Fruit fly (Drosophila melanogaster) whole organism, embryonic: Measurements from ENCODE around the gene VhaAC45RP.

Source experiments
- Atf3 ChIP-seq: fragments of 200-800 bp; sonication (Bioruptor generic); optimal IDR thresholded peaks from 3 replicates; lab custom pipeline; 2016; ENCODE audit warnings: missing biosample characterization, missing genetic modification characterization
- Bteb2 ChIP-seq: fragments of 200-800 bp; sonication (Bioruptor generic); optimal IDR thresholded peaks from 2 replicates; lab custom pipeline; 2016; ENCODE audit warnings: missing biosample characterization, missing genetic modification characterization
- C15 ChIP-seq: fragments of 200-800 bp; sonication (Bioruptor generic); IDR thresholded peaks from 3 replicates; pipeline ENCODE4 v1.3.6; 2022; ENCODE audit warnings: missing biosample characterization, missing genetic modification characterization
- CG10654 ChIP-seq: fragments of 200-800 bp; sonication (Bioruptor generic); optimal IDR thresholded peaks from 2 replicates; lab custom pipeline; 2016; ENCODE audit warnings: missing biosample characterization, missing genetic modification characterization
- CG11560 ChIP-seq: fragments of 200-800 bp; sonication (Bioruptor generic); IDR thresholded peaks from 3 replicates; pipeline ENCODE4 v1.3.6; 2022; ENCODE audit warnings: missing biosample characterization, missing genetic modification characterization
- CG11696 ChIP-seq: fragments of 200-800 bp; sonication (Bioruptor generic); IDR thresholded peaks from 2 replicates; pipeline ENCODE4 v1.3.6; 2022; ENCODE audit warnings: missing biosample characterization, missing genetic modification characterization
- CG13287 ChIP-seq: fragments of 200-800 bp; sonication (Bioruptor generic); IDR thresholded peaks from 2 replicates; pipeline ENCODE4 v1.3.6; 2022; ENCODE audit warnings: missing biosample characterization, missing genetic modification characterization; ENCODE audit not compliant: partially characterized antibody
- CG14050 ChIP-seq: fragments of 200-800 bp; sonication (Bioruptor generic); IDR thresholded peaks from 3 replicates; pipeline ENCODE4 v1.3.6; 2022; ENCODE audit warnings: missing biosample characterization, missing genetic modification characterization
- CG14710 ChIP-seq: fragments of 200-800 bp; sonication (Bioruptor generic); optimal IDR thresholded peaks from 3 replicates; lab custom pipeline; 2019; ENCODE audit warnings: missing biosample characterization, mild to moderate bottlenecking, missing genetic modification characterization, moderate library complexity
- CG15011 ChIP-seq: fragments of 200-800 bp; sonication (Bioruptor generic); optimal IDR thresholded peaks from 3 replicates; lab custom pipeline; 2018; ENCODE audit warnings: missing biosample characterization, mild to moderate bottlenecking, missing genetic modification characterization
- CG1603 ChIP-seq: fragments of 200-800 bp; sonication (Bioruptor generic); optimal IDR thresholded peaks from 2 replicates; lab custom pipeline; 2019; ENCODE audit warnings: missing biosample characterization, mild to moderate bottlenecking, missing genetic modification characterization, moderate library complexity
- CG17385 ChIP-seq: fragments of 200-800 bp; sonication (Bioruptor generic); optimal IDR thresholded peaks from 3 replicates; lab custom pipeline; 2018; ENCODE audit warnings: missing biosample characterization, mild to moderate bottlenecking, missing genetic modification characterization
- CG17612 ChIP-seq: fragments of 200-800 bp; sonication (Bioruptor generic); IDR thresholded peaks from 2 replicates; pipeline ENCODE4 v1.3.6; 2022; ENCODE audit warnings: missing biosample characterization, missing genetic modification characterization
- CG31365 ChIP-seq: fragments of 200-800 bp; sonication (Bioruptor generic); optimal IDR thresholded peaks from 2 replicates; lab custom pipeline; 2018; ENCODE audit warnings: missing biosample characterization, mild to moderate bottlenecking, missing genetic modification characterization
- CG4730 ChIP-seq: fragments of 200-800 bp; sonication (Bioruptor generic); IDR thresholded peaks from 2 replicates; pipeline ENCODE4 v1.3.6; 2022; ENCODE audit warnings: missing biosample characterization, missing genetic modification characterization
- CG5180 ChIP-seq: fragments of 200-800 bp; sonication (Bioruptor generic); optimal IDR thresholded peaks from 3 replicates; lab custom pipeline; 2017; ENCODE audit warnings: missing biosample characterization, missing genetic modification characterization, mild to moderate bottlenecking, moderate library complexity, missing genetic modification reagents
- CG7928 ChIP-seq: fragments of 200-800 bp; sonication (Bioruptor generic); optimal IDR thresholded peaks from 2 replicates; lab custom pipeline; 2017; ENCODE audit warnings: missing biosample characterization, mild to moderate bottlenecking, missing genetic modification characterization
- CG8478 ChIP-seq: fragments of >200 bp; optimal IDR thresholded peaks from 2 replicates; lab custom pipeline; 2018
- Deaf1 ChIP-seq: fragments of 200-800 bp; optimal IDR thresholded peaks from 3 replicates; lab custom pipeline; 2019; ENCODE audit warnings: missing biosample characterization, mild to moderate bottlenecking, missing genetic modification characterization, moderate library complexity
- Doc2 ChIP-seq: fragments of 200-800 bp; sonication (Bioruptor generic); IDR thresholded peaks from 2 replicates; pipeline ENCODE4 v1.3.6; 2022; ENCODE audit warnings: missing biosample characterization, missing genetic modification characterization
- HLH3B ChIP-seq: fragments of 200-800 bp; sonication (Bioruptor generic); IDR thresholded peaks from 2 replicates; pipeline ENCODE4 v1.3.6; 2022; ENCODE audit warnings: missing biosample characterization, missing genetic modification characterization
- Jarid2 ChIP-seq: fragments of 200-800 bp; sonication (Bioruptor generic); optimal IDR thresholded peaks from 3 replicates; lab custom pipeline; 2017; ENCODE audit warnings: mild to moderate bottlenecking, missing biosample characterization, missing genetic modification reagents, missing genetic modification characterization
- Mad ChIP-seq: fragments of 200-800 bp; sonication (Bioruptor generic); optimal IDR thresholded peaks from 2 replicates; lab custom pipeline; 2016; ENCODE audit warnings: missing biosample characterization, missing genetic modification characterization
- NC2β ChIP-seq: fragments of 200-800 bp; sonication (Bioruptor generic); optimal IDR thresholded peaks from 2 replicates; lab custom pipeline; 2016; ENCODE audit warnings: missing biosample characterization, missing genetic modification characterization
- NfI ChIP-seq: fragments of 200-800 bp; sonication (Bioruptor generic); optimal IDR thresholded peaks from 3 replicates; lab custom pipeline; 2018; ENCODE audit warnings: missing biosample characterization, mild to moderate bottlenecking, missing genetic modification characterization, moderate library complexity
- Poxn ChIP-seq: fragments of 200-800 bp; sonication (Bioruptor generic); IDR thresholded peaks from 2 replicates; pipeline ENCODE4 v1.3.6; 2022; ENCODE audit warnings: missing biosample characterization, missing genetic modification characterization
- Ravus ChIP-seq: fragments of 200-800 bp; sonication (Bioruptor generic); IDR thresholded peaks from 2 replicates; pipeline ENCODE4 v1.3.6; 2022; ENCODE audit warnings: missing biosample characterization, missing genetic modification characterization
- Side ChIP-seq: fragments of 200-800 bp; sonication (Bioruptor generic); optimal IDR thresholded peaks from 2 replicates; lab custom pipeline; 2016; ENCODE audit warnings: missing biosample characterization, missing genetic modification characterization
- Six4 ChIP-seq: fragments of 200-800 bp; sonication (Bioruptor generic); optimal IDR thresholded peaks from 2 replicates; lab custom pipeline; 2016; ENCODE audit warnings: missing biosample characterization, missing genetic modification characterization
- Sox100B ChIP-seq: fragments of 200-800 bp; sonication (Bioruptor generic); optimal IDR thresholded peaks from 3 replicates; lab custom pipeline; 2018; ENCODE audit warnings: missing biosample characterization, mild to moderate bottlenecking, missing genetic modification characterization
- Xrp1 ChIP-seq: fragments of 200-800 bp; sonication (Bioruptor generic); IDR thresholded peaks from 2 replicates; pipeline ENCODE4 v1.3.6; 2022; ENCODE audit warnings: missing biosample characterization, missing genetic modification characterization
- ac ChIP-seq: fragments of 200-800 bp; sonication (Bioruptor generic); optimal IDR thresholded peaks from 3 replicates; lab custom pipeline; 2017; ENCODE audit warnings: missing biosample characterization, mild to moderate bottlenecking, missing genetic modification characterization
- cad ChIP-seq: fragments of >200 bp; optimal IDR thresholded peaks from 2 replicates; lab custom pipeline; 2017; ENCODE audit warnings: missing biosample characterization, missing genetic modification characterization
- cato ChIP-seq: fragments of 200-800 bp; sonication (Bioruptor generic); optimal IDR thresholded peaks from 2 replicates; lab custom pipeline; 2016; ENCODE audit warnings: missing biosample characterization, missing genetic modification characterization, borderline replicate concordance
- caup ChIP-seq: fragments of 200-800 bp; sonication (Bioruptor generic); optimal IDR thresholded peaks from 3 replicates; lab custom pipeline; 2017; ENCODE audit warnings: missing biosample characterization, mild to moderate bottlenecking, missing genetic modification characterization, moderate library complexity; ENCODE audit not compliant: severe bottlenecking
- chinmo ChIP-seq: fragments of 200-800 bp; sonication (Bioruptor generic); IDR thresholded peaks from 4 replicates; pipeline ENCODE4 v1.3.6; 2022; ENCODE audit warnings: missing biosample characterization, missing genetic modification characterization; ENCODE audit not compliant: partially characterized antibody
- corto ChIP-seq: fragments of 200-800 bp; sonication (Bioruptor generic); optimal IDR thresholded peaks from 2 replicates; lab custom pipeline; 2016; ENCODE audit warnings: missing biosample characterization, mild to moderate bottlenecking, missing genetic modification characterization, moderate library complexity
- crc ChIP-seq: fragments of 200-800 bp; sonication (Bioruptor generic); optimal IDR thresholded peaks from 2 replicates; lab custom pipeline; 2016; ENCODE audit warnings: missing biosample characterization, missing genetic modification characterization
- cwo ChIP-seq: fragments of 200-800 bp; sonication (Bioruptor generic); optimal IDR thresholded peaks from 3 replicates; lab custom pipeline; 2017; ENCODE audit warnings: missing biosample characterization, missing genetic modification characterization, mild to moderate bottlenecking, moderate library complexity, missing genetic modification reagents
- disco-r ChIP-seq: fragments of 200-800 bp; sonication (Bioruptor generic); optimal IDR thresholded peaks from 2 replicates; lab custom pipeline; 2016; ENCODE audit warnings: missing biosample characterization, missing genetic modification characterization
- gce ChIP-seq: fragments of 200-800 bp; sonication (Bioruptor generic); IDR thresholded peaks from 3 replicates; pipeline ENCODE4 v1.3.6; 2022; ENCODE audit warnings: missing biosample characterization, missing genetic modification characterization
- gcm2 ChIP-seq: fragments of 200-800 bp; sonication (Bioruptor generic); optimal IDR thresholded peaks from 2 replicates; lab custom pipeline; 2016; ENCODE audit warnings: missing biosample characterization, missing genetic modification characterization
- gfzf ChIP-seq: fragments of 200-800 bp; sonication (Bioruptor generic); optimal IDR thresholded peaks from 2 replicates; lab custom pipeline; 2016; ENCODE audit warnings: missing biosample characterization, mild to moderate bottlenecking, missing genetic modification characterization, moderate library complexity
- hb ChIP-seq: fragments of 200-800 bp; sonication (Bioruptor generic); IDR thresholded peaks from 3 replicates; pipeline ENCODE4 v1.3.6; 2022; ENCODE audit warnings: missing biosample characterization, missing genetic modification characterization; ENCODE audit not compliant: partially characterized antibody
- ind ChIP-seq: fragments of 200-800 bp; sonication (Bioruptor generic); optimal IDR thresholded peaks from 3 replicates; lab custom pipeline; 2016; ENCODE audit warnings: missing biosample characterization, missing genetic modification characterization
- odd ChIP-seq: fragments of 200-800 bp; sonication (Bioruptor generic); optimal IDR thresholded peaks from 2 replicates; lab custom pipeline; 2017; ENCODE audit warnings: missing biosample characterization, mild to moderate bottlenecking, missing genetic modification characterization
- p53 ChIP-seq: fragments of 200-800 bp; sonication (Bioruptor generic); optimal IDR thresholded peaks from 2 replicates; lab custom pipeline; 2016; ENCODE audit warnings: missing biosample characterization, missing genetic modification characterization
- row ChIP-seq: fragments of 200-800 bp; sonication (Bioruptor generic); IDR thresholded peaks from 3 replicates; pipeline ENCODE4 v1.3.6; 2022; ENCODE audit warnings: missing biosample characterization, missing genetic modification characterization
- slp2 ChIP-seq: fragments of 200-800 bp; sonication (Bioruptor generic); optimal IDR thresholded peaks from 2 replicates; lab custom pipeline; 2016; ENCODE audit warnings: missing biosample characterization, missing genetic modification characterization
- stwl ChIP-seq: fragments of 200-800 bp; sonication (Bioruptor generic); optimal IDR thresholded peaks from 3 replicates; lab custom pipeline; 2018; ENCODE audit warnings: missing biosample characterization, mild to moderate bottlenecking, missing genetic modification characterization, moderate library complexity
- tgo ChIP-seq: fragments of 200-800 bp; sonication (Bioruptor generic); IDR thresholded peaks from 3 replicates; pipeline ENCODE4 v1.3.6; 2022; ENCODE audit warnings: missing biosample characterization, missing genetic modification characterization
- twi ChIP-seq: fragments of 200-800 bp; optimal IDR thresholded peaks from 2 replicates; lab custom pipeline; 2019; ENCODE audit warnings: missing biosample characterization, mild to moderate bottlenecking, missing genetic modification characterization, moderate library complexity

Gene VhaAC45RP

DNA sequence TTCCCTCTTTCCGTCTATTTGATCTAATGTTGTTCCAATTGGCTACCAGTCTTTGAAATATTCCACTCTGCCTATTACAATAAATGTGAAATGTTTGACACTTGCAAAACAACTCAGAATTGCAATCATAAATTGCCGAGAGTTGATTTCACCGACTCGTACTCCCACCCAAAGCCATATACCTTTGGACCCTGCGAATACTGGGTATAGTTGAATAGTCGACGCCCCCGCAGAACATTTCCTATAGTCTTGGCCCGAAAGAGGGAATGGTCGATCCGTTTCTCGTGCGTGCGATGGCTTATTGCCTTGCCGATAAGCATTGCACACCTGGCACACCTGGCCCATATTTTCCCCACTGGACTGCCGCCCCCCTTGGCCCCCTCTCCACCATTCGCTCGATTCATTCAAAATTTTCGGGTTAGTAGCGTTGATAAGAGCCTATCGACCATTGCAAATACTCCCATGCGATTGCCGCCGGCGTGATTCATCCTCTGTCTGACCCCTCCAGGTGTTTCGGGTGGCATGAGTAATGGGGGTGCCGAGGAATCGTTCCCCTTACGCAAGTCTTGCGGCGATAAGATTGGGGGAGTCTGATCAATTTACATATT is 34.0 kb upstream of the VhaAC45RP start (continued):
- no peak for TF ChIP-seq CG14710
- TF ChIP-seq row (GFP tag; lab: Robert Waterston, UW) = peak; percentile 72
- TF ChIP-seq NC2β (GFP tag; lab: Kevin White, UChicago) = no peak
- TF ChIP-seq Side (GFP tag; lab: Kevin White, UChicago) = peak; percentile 33
- no peak for TF ChIP-seq C15 (GFP tag; lab: Robert Waterston, UW)
- no peak for TF ChIP-seq HLH3B (GFP tag; lab: Robert Waterston, UW)
- no peak for TF ChIP-seq Deaf1 (tag; lab: Kevin White, UChicago)
- no peak for TF ChIP-seq gce (GFP tag; lab: Robert Waterston, UW)
- no peak for TF ChIP-seq Six4 (GFP tag; lab: Kevin White, UChicago)
- TF ChIP-seq Bteb2 (GFP tag; lab: Kevin White, UChicago) = peak; percentile 21
- TF ChIP-seq CG31365 = no peak
- no peak for TF ChIP-seq CG14050 (GFP tag; lab: Robert Waterston, UW)
- TF ChIP-seq CG8478 (lab: Kevin White, UChicago) = no peak
- no peak for TF ChIP-seq cato (GFP tag; lab: Kevin White, UChicago)
- TF ChIP-seq chinmo (GFP tag; lab: Robert Waterston, UW) = peak; percentile 71; the same call in 2 of the 4 replicates
- no peak for TF ChIP-seq NfI (GFP tag; lab: Kevin White, UChicago)
- no peak for TF ChIP-seq CG13287
- no peak for TF ChIP-seq Mad (GFP tag; lab: Kevin White, UChicago)
- peak; percentile 13 for TF ChIP-seq Sox100B (GFP tag; lab: Kevin White, UChicago)
- no peak for TF ChIP-seq CG11696
- no peak for TF ChIP-seq CG15011
- TF ChIP-seq slp2 = no peak
- no peak for TF ChIP-seq corto
- TF ChIP-seq p53 (GFP tag; lab: Kevin White, UChicago) = no peak
- TF ChIP-seq Xrp1 = no peak
- no peak for TF ChIP-seq stwl
- TF ChIP-seq Jarid2 (GFP tag; lab: Kevin White, UChicago) = no peak
- no peak for TF ChIP-seq CG7928
- TF ChIP-seq gcm2 = no peak
- no peak for TF ChIP-seq tgo (GFP tag; lab: Robert Waterston, UW)
- no peak for TF ChIP-seq crc
- peak; percentile 14 for TF ChIP-seq CG17385 (GFP tag; lab: Kevin White, UChicago)
- TF ChIP-seq odd (GFP tag; lab: Kevin White, UChicago) = no peak
- no peak for TF ChIP-seq Doc2 (GFP tag; lab: Robert Waterston, UW)
- no peak for TF ChIP-seq CG10654 (GFP tag; lab: Kevin White, UChicago)
- TF ChIP-seq Ravus (GFP tag; lab: Robert Waterston, UW) = no peak
- no peak for TF ChIP-seq Atf3 (GFP tag; lab: Kevin White, UChicago)
- no peak for TF ChIP-seq CG5180 (GFP tag; lab: Kevin White, UChicago)
- no peak for TF ChIP-seq CG1603 (tag; lab: Kevin White, UChicago)
- TF ChIP-seq gfzf (GFP tag; lab: Kevin White, UChicago) = no peak
- TF ChIP-seq hb (GFP tag; lab: Robert Waterston, UW) = no peak
- no peak for TF ChIP-seq cad (GFP tag; lab: Kevin White, UChicago)
- TF ChIP-seq caup (GFP tag; lab: Kevin White, UChicago) = no peak
- no peak for TF ChIP-seq Poxn (GFP tag; lab: Robert Waterston, UW)
- TF ChIP-seq twi (tag; lab: Kevin White, UChicago) = no peak
- TF ChIP-seq disco-r (GFP tag; lab: Kevin White, UChicago) = no peak
- no peak for TF ChIP-seq ac (GFP tag; lab: Kevin White, UChicago)
- TF ChIP-seq ind (GFP tag; lab: Kevin White, UChicago) = peak; percentile 11
- peak; percentile 82 for TF ChIP-seq cwo (GFP tag; lab: Kevin White, UChicago)
- no peak for TF ChIP-seq CG11560
- no peak for TF ChIP-seq CG17612 (GFP tag; lab: Robert Waterston, UW)
- TF ChIP-seq CG4730 (GFP tag; lab: Robert Waterston, UW) = no peak
